Fruit fly (Drosophila melanogaster) whole organism, embryonic: ENCODE measurements around the gene Nepl21.

Experiments used
- CG1647 ChIP-seq: fragments of 200-800 bp; sonication (Bioruptor generic); optimal IDR thresholded peaks from 3 replicates; lab custom pipeline; 2016; ENCODE audit warnings: missing biosample characterization, missing genetic modification characterization
- CG30403 ChIP-seq: fragments of 200-800 bp; sonication (Bioruptor generic); optimal IDR thresholded peaks from 3 replicates; lab custom pipeline; 2016; ENCODE audit warnings: missing biosample characterization, missing genetic modification characterization
- Nf-YC ChIP-seq: fragments of 200-800 bp; optimal IDR thresholded peaks from 3 replicates; lab custom pipeline; 2019; ENCODE audit warnings: missing biosample characterization, mild to moderate bottlenecking, missing genetic modification characterization, moderate library complexity

DNA sequence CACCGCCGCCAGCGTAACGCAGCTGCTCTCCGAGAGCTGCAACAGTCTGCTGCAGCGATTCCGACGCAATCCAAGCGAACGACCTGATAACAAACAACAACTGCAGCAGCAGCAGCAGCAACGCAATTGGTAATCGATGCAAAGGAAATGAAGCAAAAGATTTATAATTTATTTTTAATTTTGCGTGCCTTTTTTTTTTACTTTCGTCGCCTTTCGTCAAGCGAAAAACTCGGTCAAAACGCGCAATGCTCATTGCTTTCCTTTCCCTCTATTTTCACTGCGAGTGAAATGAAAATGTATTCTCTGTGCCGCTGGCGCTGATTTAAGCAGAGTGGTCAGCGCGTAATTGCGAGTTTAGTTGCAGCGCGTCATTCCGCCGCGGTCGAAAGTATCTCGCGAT lies 29.5 kb downstream of the Nepl21 start:
- TF ChIP-seq Nf-YC: no peak
- TF ChIP-seq CG30403 (GFP tag; lab: Kevin White, UChicago): no peak
- TF ChIP-seq CG1647 (GFP tag; lab: Kevin White, UChicago): no peak
